Worm (Caenorhabditis elegans): ENCODE data around the gene mai-1.

Gene mai-1

ce11 chrX:3116033-3116876, at the start of gene mai-1:
Gene mai-1, minus strand, starts transcription at chrX:3116589.
- TF ChIP-seq elt-1 (tag; optimal IDR thresholded peaks at IDR 0.05) (no peak), lin-11 (tag; optimal IDR thresholded peaks at IDR 0.05) (peak; percentile 68), nhr-25 (tag; optimal IDR thresholded peaks at IDR 0.05) (no peak), fos-1 (tag; optimal IDR thresholded peaks at IDR 0.05) (peak; percentile 21), nhr-21 (tag; optimal IDR thresholded peaks at IDR 0.05) (no peak), nhr-129 (tag; optimal IDR thresholded peaks at IDR 0.05) (peak; percentile 65), lin-13 (GFP tag; optimal IDR thresholded peaks at IDR 0.05) (peak; percentile 35), crh-2 (tag; optimal IDR thresholded peaks at IDR 0.05) (peak; percentile 23), egl-27 (tag; optimal IDR thresholded peaks at IDR 0.05) (no peak), unc-55 (GFP tag; optimal IDR thresholded peaks at IDR 0.05) (no peak), zag-1 (tag; optimal IDR thresholded peaks at IDR 0.05) (peak; percentile 73), ztf-11 (tag; optimal IDR thresholded peaks at IDR 0.05) (no peak), mab-5 (tag; optimal IDR thresholded peaks at IDR 0.05) (no peak), sem-4 (tag; optimal IDR thresholded peaks at IDR 0.05) (peak; percentile 19), unc-39 (tag; optimal IDR thresholded peaks at IDR 0.05) (no peak), ceh-16 (tag; optimal IDR thresholded peaks at IDR 0.05) (no peak), ztf-4 (tag; optimal IDR thresholded peaks at IDR 0.05) (peak; percentile 28), mbf-1 (tag; optimal IDR thresholded peaks at IDR 0.05) (no peak), ztf-1 (GFP tag; conservative IDR thresholded peaks at IDR 0.05) (no peak), mdl-1 (tag; optimal IDR thresholded peaks at IDR 0.05) (peak in 1 of 2 experiments; percentile 6), peb-1 (tag; optimal IDR thresholded peaks at IDR 0.05) (no peak), ceh-82 (tag; optimal IDR thresholded peaks at IDR 0.05) (peak; percentile 16), blmp-1 (tag; optimal IDR thresholded peaks at IDR 0.05; ENCODE audit: insufficient read depth) (no peak), lin-39 (tag; optimal IDR thresholded peaks at IDR 0.05) (no peak), F13H6.1 (tag; optimal IDR thresholded peaks at IDR 0.05) (peak; percentile 51), lsy-2 (tag; optimal IDR thresholded peaks at IDR 0.05) (peak in 1 of 2 experiments; percentile 46), C34F6.9 (tag; optimal IDR thresholded peaks at IDR 0.05) (peak; percentile 50), ama-1 (optimal IDR thresholded peaks at IDR 0.05) (peak; percentile 37)

- TF ChIP-seq fos-1 (tag; optimal IDR thresholded peaks at IDR 0.05): peak; percentile 17
- no peak for TF ChIP-seq ztf-11 (tag; optimal IDR thresholded peaks at IDR 0.05)
Measured at ce11 chrX:3165569-3165968, 49.2 kb upstream of the mai-1 start, which contains the start of gene pfut-1. Gene pfut-1, plus strand, starts transcription at chrX:3165826.

- TF ChIP-seq snpc-4 (tag; optimal IDR thresholded peaks at IDR 0.05): no peak
- peak; percentile 6 for TF ChIP-seq elt-1 (tag; optimal IDR thresholded peaks at IDR 0.05)
Measured at ce11 chrX:3163972-3164575, 47.7 kb upstream of the mai-1 start, which contains the start of gene syx-6. Gene syx-6, plus strand, starts transcription at chrX:3164525.

- TF ChIP-seq elt-3 (tag; optimal IDR thresholded peaks at IDR 0.05) (no peak), aly-2 (tag; optimal IDR thresholded peaks at IDR 0.05) (no peak), sma-9 (GFP tag; optimal IDR thresholded peaks at IDR 0.05) (peak; percentile 73), sma-9 (tag; optimal IDR thresholded peaks at IDR 0.05) (no peak), zag-1 (tag; optimal IDR thresholded peaks at IDR 0.05) (no peak), snpc-4 (tag; optimal IDR thresholded peaks at IDR 0.05) (no peak), unc-62 (GFP tag; optimal IDR thresholded peaks at IDR 0.05) (no peak), alr-1 (tag; optimal IDR thresholded peaks at IDR 0.05) (no peak), C34F6.9 (tag; optimal IDR thresholded peaks at IDR 0.05) (no peak), nhr-23 (tag; optimal IDR thresholded peaks at IDR 0.05) (no peak), dmd-4 (tag; optimal IDR thresholded peaks at IDR 0.05) (no peak), lin-13 (GFP tag; optimal IDR thresholded peaks at IDR 0.05) (peak; percentile 12), nhr-12 (tag; optimal IDR thresholded peaks at IDR 0.05) (no peak), gmeb-1 (tag; optimal IDR thresholded peaks at IDR 0.05) (no peak), crh-2 (tag; optimal IDR thresholded peaks at IDR 0.05) (peak; percentile 8), skn-1 (tag; optimal IDR thresholded peaks at IDR 0.05) (no peak), egl-27 (tag; optimal IDR thresholded peaks at IDR 0.05) (no peak), ceh-16 (tag; optimal IDR thresholded peaks at IDR 0.05) (no peak), ama-1 (optimal IDR thresholded peaks at IDR 0.05) (no peak), nhr-129 (tag; optimal IDR thresholded peaks at IDR 0.05) (peak; percentile 51), unc-39 (tag; optimal IDR thresholded peaks at IDR 0.05) (no peak), mbf-1 (tag; optimal IDR thresholded peaks at IDR 0.05) (no peak), fos-1 (tag; optimal IDR thresholded peaks at IDR 0.05) (no peak), sma-3 (GFP tag; optimal IDR thresholded peaks at IDR 0.05) (peak; percentile 33), lin-11 (tag; optimal IDR thresholded peaks at IDR 0.05) (no peak), nhr-10 (tag; optimal IDR thresholded peaks at IDR 0.05) (no peak), peb-1 (tag; optimal IDR thresholded peaks at IDR 0.05) (no peak), nhr-6 (tag; optimal IDR thresholded peaks at IDR 0.05) (no peak), ceh-82 (tag; optimal IDR thresholded peaks at IDR 0.05) (no peak), nhr-237 (tag; optimal IDR thresholded peaks at IDR 0.05) (no peak), ZK546.5 (tag; optimal IDR thresholded peaks at IDR 0.05) (no peak)
Measured at ce11 chrX:3159542-3159941, 43.2 kb upstream of the mai-1 start, which contains the start of gene gcc-1. Gene gcc-1, plus strand, starts transcription at chrX:3159940.
